Worm (Caenorhabditis elegans) whole organism, dauer: ENCODE results near the gene nlp-24.

Experiments
- unc-62 ChIP-seq: sonication (generic microtip); optimal IDR thresholded peaks from 2 replicates; lab custom pipeline; 2017; ENCODE audit warnings: missing biosample characterization, missing genetic modification reagents, missing genetic modification characterization

Gene nlp-24

DNA sequence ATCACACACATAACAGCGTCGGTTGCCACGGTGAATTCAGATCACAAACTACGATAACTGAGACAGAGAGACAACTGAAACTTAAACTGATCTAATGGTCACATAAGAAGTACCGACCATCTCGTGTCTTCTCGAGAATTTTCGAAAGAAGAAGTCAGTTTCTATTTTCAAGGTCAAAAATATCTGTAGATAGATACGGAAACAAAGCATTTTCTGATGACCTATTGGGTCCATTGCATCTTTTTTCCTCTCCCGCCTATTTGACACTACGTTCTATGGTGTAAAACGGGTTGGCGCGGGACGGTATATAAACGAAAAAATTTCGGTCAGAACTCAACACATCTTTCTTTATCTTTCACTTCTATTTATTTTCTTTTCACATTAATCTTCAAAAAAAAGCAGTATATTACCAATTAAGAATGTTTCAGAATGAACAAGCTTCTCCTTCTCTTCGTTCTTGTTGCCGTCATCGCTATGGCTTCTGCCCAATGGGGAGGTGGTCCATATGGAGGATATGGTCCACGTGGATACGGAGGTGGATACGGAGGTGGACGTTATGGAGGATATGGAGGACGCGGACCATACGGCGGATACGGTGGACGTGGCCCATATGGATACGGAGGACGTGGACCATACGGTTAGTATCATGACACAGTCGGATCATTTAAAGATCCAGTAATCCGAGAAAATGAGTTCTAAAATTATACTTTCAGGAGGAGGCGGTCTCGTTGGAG, at the start of gene nlp-24:
Gene nlp-24, plus strand, starts transcription at position 429 of the 734 bp plus-strand sequence.
- TF ChIP-seq unc-62 (GFP tag; lab: Kevin White, UChicago), result peak; percentile 11

DNA sequence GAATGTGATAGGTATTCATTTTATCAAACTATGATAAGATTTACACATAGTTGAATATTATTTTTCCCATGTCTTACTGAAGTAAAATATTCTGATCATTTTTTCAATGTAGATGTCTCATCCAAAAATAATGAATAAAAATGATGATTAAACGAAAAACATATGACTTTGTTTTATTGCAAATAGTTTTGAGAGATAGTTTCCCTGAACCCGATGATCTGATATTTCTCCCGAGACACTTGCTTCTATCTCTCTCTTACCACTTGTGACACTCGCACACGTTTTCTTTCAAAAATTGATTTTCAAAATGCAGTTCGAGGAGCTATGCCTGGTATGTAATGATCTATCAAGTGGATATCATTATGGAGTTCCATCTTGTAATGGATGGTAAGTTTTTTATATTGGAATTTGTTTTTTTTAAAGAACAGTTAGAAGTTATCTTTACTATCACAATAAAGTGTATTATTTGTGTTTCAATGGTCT, 46.0 kb upstream of the nlp-24 start, which contains the start of the genes nhr-101 and pms-2:
Gene nhr-101, plus strand, starts transcription at position 308 of the 483 bp plus-strand sequence.
Gene pms-2, minus strand, starts transcription at position 433 of the 483 bp plus-strand sequence.
- TF ChIP-seq unc-62 (GFP tag; lab: Kevin White, UChicago), result no peak

DNA sequence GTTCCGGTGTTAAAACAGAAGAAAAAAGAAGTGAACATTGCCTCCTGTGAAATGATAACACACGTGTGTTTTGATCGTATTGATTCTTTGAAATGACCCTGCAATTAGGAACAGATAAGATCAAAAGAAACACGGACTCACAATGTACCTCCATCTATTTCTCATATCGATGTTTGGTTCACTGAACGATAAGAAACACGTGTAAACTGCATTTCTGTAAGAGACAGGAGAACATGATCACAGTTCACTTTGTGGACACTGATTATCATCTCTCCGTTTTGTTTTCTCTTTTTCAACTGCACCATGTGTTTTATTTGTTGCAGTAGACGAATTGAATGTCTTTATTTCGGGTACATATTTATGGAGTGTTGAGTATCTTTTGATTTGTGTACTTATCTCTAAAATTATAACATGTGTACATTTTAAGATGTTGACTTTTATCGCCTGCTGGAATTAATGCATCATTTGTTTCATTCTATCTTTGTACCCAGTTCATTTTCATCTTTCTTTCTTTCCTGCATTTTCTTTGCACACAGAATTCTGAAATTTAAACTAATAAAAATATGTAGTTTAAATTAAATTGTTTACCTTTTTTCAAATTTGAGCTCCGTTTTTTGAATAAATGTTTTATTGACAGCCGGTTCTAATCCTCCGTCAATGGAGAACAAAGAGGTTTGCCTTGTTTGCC, 43.2 kb upstream of the nlp-24 start, which contains the start of the genes H12C20.7 and nhr-68:
Gene H12C20.7, minus strand, starts transcription at position 188 of the 688 bp plus-strand sequence.
Gene nhr-68, plus strand, starts transcription at position 638 of the 688 bp plus-strand sequence.
- TF ChIP-seq unc-62 (GFP tag; lab: Kevin White, UChicago), result no peak

DNA sequence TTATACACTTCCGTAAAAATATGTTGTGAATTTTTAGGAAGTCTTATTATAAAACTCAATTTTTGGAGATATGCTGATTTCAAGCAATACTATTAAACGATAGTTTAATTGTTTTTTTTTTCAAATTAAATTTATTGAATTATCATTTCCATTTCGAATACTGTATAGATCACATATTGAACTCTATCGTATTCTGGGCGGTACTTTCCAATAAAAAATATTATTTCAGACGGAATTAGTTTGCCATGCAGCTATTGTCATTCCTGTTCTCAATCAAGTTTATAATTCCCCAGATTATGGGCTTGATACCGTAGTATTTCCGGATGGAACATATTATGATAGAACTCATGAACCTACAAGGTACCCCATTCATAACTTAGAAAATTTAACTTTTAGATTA, 41.6 kb upstream of the nlp-24 start:
- TF ChIP-seq unc-62 (GFP tag; lab: Kevin White, UChicago), result no peak

DNA sequence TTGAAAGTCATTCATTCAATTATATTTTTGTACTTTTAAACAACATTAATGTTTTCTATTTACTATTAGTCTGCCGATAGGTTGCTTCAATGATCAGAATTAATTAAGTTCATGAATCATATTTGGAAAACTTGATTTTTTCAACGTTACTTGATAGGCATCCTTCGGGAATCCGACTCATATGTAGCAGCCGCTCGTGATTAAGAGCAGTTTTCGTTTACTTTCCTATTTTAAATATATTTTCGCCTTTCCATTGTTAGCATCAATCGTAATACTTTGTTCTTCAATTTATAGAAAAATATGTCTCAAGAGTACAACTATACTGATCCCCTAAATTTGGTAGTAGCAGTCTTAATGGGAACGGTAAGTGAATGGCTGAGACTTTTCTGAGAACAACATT, 35.4 kb upstream of the nlp-24 start, which contains the start of gene srx-90:
Gene srx-90, plus strand, starts transcription at position 301 of the 400 bp plus-strand sequence.
- TF ChIP-seq unc-62 (GFP tag; lab: Kevin White, UChicago), result no peak

DNA sequence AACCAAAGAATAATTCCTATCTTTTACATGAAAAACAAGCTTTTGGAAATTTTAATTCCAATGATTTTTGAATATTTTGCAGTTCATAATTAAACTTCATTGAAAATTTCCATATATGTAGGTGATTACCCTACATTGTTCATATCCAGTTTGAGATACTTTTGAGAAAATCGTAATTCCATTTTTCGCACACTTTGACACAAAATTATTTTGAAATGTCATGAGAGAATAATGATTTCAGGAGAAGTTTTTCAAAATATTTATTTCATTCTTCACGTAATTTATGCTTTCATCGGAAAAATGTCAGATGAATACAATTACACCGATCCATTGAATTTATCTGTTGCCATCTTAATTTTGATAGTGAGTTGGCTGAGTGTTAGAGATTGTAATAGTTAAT, 33.0 kb upstream of the nlp-24 start, which contains the start of gene srx-88:
Gene srx-88, plus strand, starts transcription at position 301 of the 400 bp plus-strand sequence.
- TF ChIP-seq unc-62 (GFP tag; lab: Kevin White, UChicago), result no peak

DNA sequence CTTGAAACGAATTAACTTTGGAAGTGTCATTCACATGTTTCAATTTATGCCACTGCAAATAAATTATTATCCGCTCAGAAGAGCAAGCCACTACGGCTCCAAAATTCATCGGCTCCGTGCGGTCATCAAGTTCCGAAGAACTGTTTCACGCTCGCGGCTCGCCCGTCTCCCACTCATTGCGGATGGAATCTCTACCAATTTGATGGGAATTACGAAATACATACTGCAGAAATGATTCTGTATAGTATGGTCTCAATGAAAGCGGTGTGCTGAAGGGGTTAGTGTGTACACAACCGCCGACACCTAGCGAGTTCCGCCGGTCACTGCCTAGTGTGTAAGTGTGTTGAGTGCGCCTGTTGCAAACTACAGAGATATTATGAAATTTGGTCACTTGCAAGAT, 31.1 kb upstream of the nlp-24 start:
- TF ChIP-seq unc-62 (GFP tag; lab: Kevin White, UChicago), result no peak

DNA sequence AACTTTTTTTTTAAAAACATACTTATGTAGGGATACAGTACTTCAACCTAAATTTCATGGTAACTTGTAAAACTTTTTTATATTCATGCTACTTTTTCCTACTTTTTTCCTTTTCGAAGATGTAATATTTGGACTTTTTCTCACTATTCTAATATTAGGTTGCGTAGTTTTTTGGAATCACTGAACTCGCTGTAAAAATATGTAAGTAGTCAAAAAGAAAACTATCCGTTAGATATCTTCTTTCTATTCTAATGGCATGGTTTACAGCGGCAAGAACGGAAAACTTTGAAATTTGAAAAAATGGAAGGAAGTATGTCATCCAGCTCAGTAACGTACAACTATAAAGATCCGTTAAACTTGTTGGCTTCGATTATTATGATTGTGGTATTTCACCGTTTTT, 26.7 kb upstream of the nlp-24 start, which contains the start of gene srx-82:
Gene srx-82, plus strand, starts transcription at position 301 of the 400 bp plus-strand sequence.
- TF ChIP-seq unc-62 (GFP tag; lab: Kevin White, UChicago), result no peak

DNA sequence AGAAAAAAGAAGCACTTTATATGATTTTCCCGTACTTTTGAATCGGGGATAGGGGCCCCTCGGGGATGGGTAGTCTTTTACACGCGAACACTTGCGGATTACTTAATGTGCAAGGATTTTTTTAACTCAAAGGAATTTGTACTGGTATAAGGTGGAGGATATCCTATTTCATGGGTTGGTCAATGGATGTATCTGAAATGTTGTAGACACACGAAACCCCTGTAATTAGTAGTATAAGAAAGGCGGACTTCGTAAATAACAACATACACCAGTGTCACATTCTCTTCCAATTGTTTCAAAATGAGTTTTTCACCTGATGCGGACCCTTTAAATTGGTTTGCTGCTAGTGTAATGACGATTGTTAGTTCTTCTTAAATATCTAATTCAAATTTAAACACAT, 22.7 kb upstream of the nlp-24 start, which contains the start of gene srx-80:
Gene srx-80, plus strand, starts transcription at position 301 of the 400 bp plus-strand sequence.
- no peak for TF ChIP-seq unc-62 (GFP tag; lab: Kevin White, UChicago)

DNA sequence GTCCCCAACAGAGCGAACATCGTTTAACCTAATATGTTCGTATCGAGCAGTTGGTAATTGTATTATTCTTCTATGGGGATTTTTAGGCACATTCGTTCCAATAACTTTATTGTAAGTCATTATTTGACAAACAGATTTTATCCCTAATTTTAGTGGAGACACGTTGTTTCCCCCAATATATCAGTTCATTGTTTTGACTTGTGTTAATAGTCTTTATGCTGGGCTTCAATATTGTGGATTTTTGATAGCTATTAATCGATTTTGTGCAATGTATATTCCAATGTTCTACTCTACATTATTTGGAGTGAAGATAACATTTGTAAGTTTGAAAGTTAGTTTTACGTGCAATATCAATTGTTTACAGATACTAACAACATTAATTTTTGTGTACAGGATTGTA, 22.3 kb upstream of the nlp-24 start:
- no peak for TF ChIP-seq unc-62 (GFP tag; lab: Kevin White, UChicago)

DNA sequence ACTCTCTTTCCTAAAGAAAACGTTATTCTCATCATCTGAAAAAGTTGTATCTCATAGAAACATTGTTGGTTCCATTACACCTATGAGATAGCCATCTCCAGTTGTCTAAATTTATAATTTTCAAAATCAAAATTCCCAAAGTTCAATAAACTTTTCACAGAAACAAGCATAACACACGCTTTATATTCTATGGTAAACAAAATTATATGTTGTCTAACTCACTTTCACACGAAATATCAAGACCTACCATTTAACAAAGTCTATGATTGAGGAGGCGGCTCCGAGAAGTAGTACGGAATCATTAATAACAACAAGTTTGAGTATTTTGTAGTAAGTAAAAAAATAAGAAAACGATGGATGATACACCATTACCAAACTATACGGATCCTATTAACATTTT, 17.4 kb upstream of the nlp-24 start, which contains the start of gene srx-84:
Gene srx-84, plus strand, starts transcription at position 301 of the 400 bp plus-strand sequence.
- TF ChIP-seq unc-62 (GFP tag; lab: Kevin White, UChicago), result no peak

DNA sequence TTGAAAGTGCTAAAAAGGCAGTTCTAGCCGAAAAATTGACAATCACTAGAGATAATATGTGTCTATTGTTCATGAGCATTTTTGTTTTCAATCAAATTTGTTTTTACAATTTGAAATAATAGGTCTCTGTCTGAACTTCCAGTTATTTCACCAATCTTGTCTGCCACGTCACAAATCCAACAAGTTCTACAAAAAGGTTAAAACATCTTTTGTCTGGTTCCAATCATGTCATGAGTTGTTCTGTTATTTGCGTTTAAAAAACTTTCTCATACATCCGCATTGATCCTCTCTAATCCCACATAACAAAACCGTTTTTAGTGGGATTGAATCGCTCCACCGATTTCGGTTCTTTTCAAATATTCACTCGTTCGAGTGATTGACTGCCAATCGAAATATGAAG, 15.4 kb upstream of the nlp-24 start, which contains the start of gene F35B12.9:
Gene F35B12.9, plus strand, starts transcription at position 372 of the 400 bp plus-strand sequence.
- no peak for TF ChIP-seq unc-62 (GFP tag; lab: Kevin White, UChicago)

DNA sequence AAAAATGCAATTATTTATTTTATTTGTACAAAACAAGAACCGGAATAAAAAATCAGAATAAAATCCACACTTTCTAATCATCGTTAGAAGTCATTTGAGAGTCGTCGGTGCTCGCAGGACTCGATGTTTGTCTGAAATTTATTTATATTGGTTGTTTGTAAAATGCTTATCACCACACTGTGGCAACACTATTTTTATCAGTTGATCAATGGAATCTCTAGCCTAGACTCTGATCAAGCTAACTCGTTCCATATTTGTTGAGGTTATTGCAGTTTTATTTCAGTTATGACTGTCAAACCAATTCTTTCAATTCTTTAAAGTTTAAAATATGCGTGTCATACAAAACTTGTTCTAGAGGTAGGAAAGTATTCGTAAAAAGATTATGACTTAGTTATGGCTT, 11.7 kb upstream of the nlp-24 start, which contains the start of gene dhs-20:
Gene dhs-20, minus strand, starts transcription at position 80 of the 400 bp plus-strand sequence.
- TF ChIP-seq unc-62 (GFP tag; lab: Kevin White, UChicago), result no peak

DNA sequence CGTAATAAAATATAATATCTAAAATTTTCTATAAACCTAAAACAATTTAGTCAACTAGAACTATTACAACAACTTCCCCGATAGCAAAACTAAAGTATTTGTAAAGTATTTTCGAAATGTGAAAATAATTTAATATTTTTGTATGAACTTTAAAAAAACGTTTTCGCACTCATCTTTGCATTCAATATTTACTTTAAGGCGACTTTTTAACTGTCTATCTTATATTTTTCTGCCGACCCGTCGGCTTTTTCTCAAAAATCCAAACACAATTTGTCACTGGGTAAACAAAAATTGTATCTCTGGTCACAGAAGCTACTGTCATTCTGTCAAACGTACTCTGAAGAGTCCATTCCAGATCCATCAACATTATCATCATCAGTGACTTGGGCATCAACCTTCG, 10.9 kb upstream of the nlp-24 start:
- TF ChIP-seq unc-62 (GFP tag; lab: Kevin White, UChicago), result no peak

DNA sequence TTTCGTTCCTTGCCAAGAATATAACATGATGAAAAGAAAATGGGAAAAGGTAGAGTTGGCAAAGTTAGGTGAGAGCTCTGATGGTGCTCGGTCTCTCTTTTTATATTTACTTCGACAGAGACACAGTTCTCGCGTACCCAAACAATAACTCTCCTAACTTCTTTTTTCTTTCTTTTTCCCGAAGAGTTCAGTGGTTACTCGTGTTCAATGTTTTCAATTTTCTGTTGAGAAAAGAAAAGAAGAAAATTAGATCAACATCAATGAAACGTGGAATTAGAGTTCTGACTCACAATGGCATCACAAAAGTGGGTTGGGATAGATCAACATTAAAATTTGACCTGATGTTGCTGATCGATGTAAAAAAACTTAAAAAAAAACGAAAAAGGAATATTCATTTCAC, 9.8 kb upstream of the nlp-24 start, which contains the start of gene idpp-16:
Gene idpp-16, minus strand, starts transcription at position 101 of the 400 bp plus-strand sequence.
- no peak for TF ChIP-seq unc-62 (GFP tag; lab: Kevin White, UChicago)
